Worm (Caenorhabditis elegans) whole organism, young adult: Measurements from ENCODE around the gene lgc-48.

Experiments used
- B0019.2 ChIP-seq: fragments of 200-800 bp; sonication (Bioruptor generic); conservative IDR thresholded peaks from 2 replicates; pipeline ENCODE4 v1.3.6; 2022; ENCODE audit warnings: missing genetic modification reagents, missing genetic modification characterization, missing compliant biosample characterization
- B0035.1 ChIP-seq: sonication (generic microtip); optimal IDR thresholded peaks from 2 replicates; lab custom pipeline; 2016; ENCODE audit warnings: missing genetic modification characterization, mild to moderate bottlenecking, missing compliant biosample characterization, missing genotype, missing genetic modification reagents
- C06A6.2 ChIP-seq: fragments of 200-800 bp; sonication (Bioruptor generic); conservative IDR thresholded peaks from 2 replicates; pipeline ENCODE4 v1.3.6; 2022; ENCODE audit warnings: missing genetic modification characterization, missing compliant biosample characterization
- C17E4.6 ChIP-seq: fragments of 200-800 bp; sonication (Bioruptor generic); IDR thresholded peaks from 2 replicates; pipeline ENCODE4 v1.3.6; 2022; ENCODE audit warnings: missing genetic modification reagents, missing genetic modification characterization, missing compliant biosample characterization
- F10E7.11 ChIP-seq: sonication (generic microtip); optimal IDR thresholded peaks from 2 replicates; lab custom pipeline; 2017; ENCODE audit warnings: mild to moderate bottlenecking, missing genetic modification characterization, moderate library complexity, missing compliant biosample characterization
- F22D6.2 ChIP-seq: sonication (generic microtip); optimal IDR thresholded peaks from 2 replicates; lab custom pipeline; 2016; ENCODE audit warnings: mild to moderate bottlenecking, missing genetic modification characterization, missing compliant biosample characterization
- F33H1.4 ChIP-seq: fragments of 200-800 bp; sonication (Bioruptor generic); IDR thresholded peaks from 2 replicates; pipeline ENCODE4 v1.3.6; 2022; ENCODE audit warnings: missing genetic modification reagents, missing genetic modification characterization, missing compliant biosample characterization
- F37B4.10 ChIP-seq: fragments of 200-800 bp; sonication (Bioruptor generic); IDR thresholded peaks from 2 replicates; pipeline ENCODE4 v1.3.6; 2022; ENCODE audit warnings: missing genetic modification characterization, missing compliant biosample characterization
- F57C9.4 ChIP-seq: sonication (generic microtip); optimal IDR thresholded peaks from 2 replicates; lab custom pipeline; 2017; ENCODE audit warnings: mild to moderate bottlenecking, missing genetic modification characterization, missing compliant biosample characterization
- K12H6.12 ChIP-seq: fragments of 200-800 bp; sonication (Bioruptor generic); optimal IDR thresholded peaks from 2 replicates; lab custom pipeline; 2018; ENCODE audit warnings: mild to moderate bottlenecking, missing genetic modification characterization, missing compliant biosample characterization
- Y53F4B.3 ChIP-seq: fragments of 200-800 bp; sonication (Bioruptor generic); IDR thresholded peaks from 2 replicates; pipeline ENCODE4 v1.3.6; 2022; ENCODE audit warnings: missing genetic modification reagents, missing genetic modification characterization, missing compliant biosample characterization
- aptf-3 ChIP-seq: fragments of 200-800 bp; sonication (Bioruptor generic); IDR thresholded peaks from 2 replicates; pipeline ENCODE4 v1.3.6; 2022; ENCODE audit warnings: missing genetic modification characterization, missing compliant biosample characterization
- bed-1 ChIP-seq: fragments of 200-800 bp; sonication (Bioruptor generic); IDR thresholded peaks from 2 replicates; pipeline ENCODE4 v1.3.6; 2022; ENCODE audit warnings: missing genetic modification reagents, missing genetic modification characterization, missing compliant biosample characterization
- ceh-100 ChIP-seq: fragments of 200-800 bp; sonication (Bioruptor generic); IDR thresholded peaks from 2 replicates; pipeline ENCODE4 v1.3.6; 2022; ENCODE audit warnings: missing genetic modification reagents, missing genetic modification characterization, missing compliant biosample characterization
- ceh-40 ChIP-seq: fragments of 200-800 bp; sonication (Bioruptor generic); IDR thresholded peaks from 2 replicates; pipeline ENCODE4 v1.3.6; 2022; ENCODE audit warnings: missing genetic modification characterization, missing compliant biosample characterization
- ceh-58 ChIP-seq: fragments of 200-800 bp; sonication (Bioruptor generic); IDR thresholded peaks from 2 replicates; pipeline ENCODE4 v1.3.6; 2022; ENCODE audit warnings: missing genetic modification characterization, missing compliant biosample characterization
- ceh-79 ChIP-seq: sonication (generic microtip); optimal IDR thresholded peaks from 2 replicates; lab custom pipeline; 2017; ENCODE audit warnings: mild to moderate bottlenecking, missing genetic modification characterization, missing compliant biosample characterization
- ceh-91 ChIP-seq: fragments of 200-800 bp; sonication (Bioruptor generic); IDR thresholded peaks from 2 replicates; pipeline ENCODE4 v1.3.6; 2022; ENCODE audit warnings: missing genetic modification reagents, missing genetic modification characterization, missing compliant biosample characterization
- dpl-1 ChIP-seq: fragments of 150-350 bp; optimal IDR thresholded peaks from 2 replicates; lab custom pipeline; 2014; ENCODE audit warnings: missing biosample characterization, missing genetic modification reagents, missing genetic modification characterization
- efl-1 ChIP-seq: fragments of 150-350 bp; optimal IDR thresholded peaks from 2 replicates; lab custom pipeline; 2014; ENCODE audit warnings: missing biosample characterization, missing genetic modification reagents, missing genetic modification characterization
- egl-44 ChIP-seq: fragments of 200-800 bp; sonication (Bioruptor generic); IDR thresholded peaks from 2 replicates; pipeline ENCODE4 v1.3.6; 2022; ENCODE audit warnings: missing genetic modification reagents, missing genetic modification characterization, missing compliant biosample characterization
- ekl-4 ChIP-seq: fragments of 200-800 bp; sonication (Bioruptor generic); IDR thresholded peaks from 2 replicates; pipeline ENCODE4 v1.3.6; 2022; ENCODE audit warnings: missing genetic modification reagents, missing genetic modification characterization, missing compliant biosample characterization
- ets-4 ChIP-seq: fragments of 200-800 bp; sonication (Bioruptor generic); optimal IDR thresholded peaks from 2 replicates; lab custom pipeline; 2018; ENCODE audit warnings: mild to moderate bottlenecking, missing genetic modification characterization, missing compliant biosample characterization
- gei-17 ChIP-seq: fragments of 200-800 bp; sonication (Bioruptor generic); optimal IDR thresholded peaks from 2 replicates; lab custom pipeline; 2018; ENCODE audit warnings: mild to moderate bottlenecking, missing genetic modification characterization, missing compliant biosample characterization
- him-1 ChIP-seq: sonication (generic microtip); optimal IDR thresholded peaks from 2 replicates; lab custom pipeline; 2016; ENCODE audit warnings: missing genotype, missing genetic modification reagents, missing genetic modification characterization, missing compliant biosample characterization
- hmg-1.2 ChIP-seq: fragments of 200-800 bp; sonication (Bioruptor generic); IDR thresholded peaks from 2 replicates; pipeline ENCODE4 v1.3.6; 2022; ENCODE audit warnings: missing genetic modification reagents, missing genetic modification characterization, missing compliant biosample characterization
- lag-1 ChIP-seq: fragments of 200-800 bp; sonication (Bioruptor generic); IDR thresholded peaks from 2 replicates; pipeline ENCODE4 v1.3.6; 2022; ENCODE audit warnings: missing genetic modification reagents, missing genetic modification characterization, missing compliant biosample characterization
- let-607 ChIP-seq, 2 experiments: fragments of 200-800 bp in 1 of 2; sonication (Bioruptor generic) in 1 of 2; sonication (generic microtip) in 1 of 2; optimal IDR thresholded peaks; 2 replicates each; lab custom pipeline; 2016 to 2018; ENCODE audit warnings: mild to moderate bottlenecking in 2 of 2, missing compliant biosample characterization in 2 of 2, missing genetic modification characterization in 2 of 2, moderate library complexity in 2 of 2, missing genotype in 1 of 2
- lin-26 ChIP-seq: fragments of 200-800 bp; sonication (Bioruptor generic); IDR thresholded peaks from 2 replicates; pipeline ENCODE4 v1.3.6; 2022; ENCODE audit warnings: missing genetic modification reagents, missing genetic modification characterization, missing compliant biosample characterization
- lsy-27 ChIP-seq: sonication (generic microtip); optimal IDR thresholded peaks from 2 replicates; lab custom pipeline; 2017; ENCODE audit warnings: missing genetic modification characterization, mild to moderate bottlenecking, missing compliant biosample characterization, antibody characterized with exemption, missing genotype, borderline replicate concordance; ENCODE audit not compliant: insufficient read depth
- madf-3 ChIP-seq: fragments of 200-800 bp; sonication (Bioruptor generic); IDR thresholded peaks from 2 replicates; pipeline ENCODE4 v1.3.6; 2022; ENCODE audit warnings: missing genetic modification reagents, missing genetic modification characterization, missing compliant biosample characterization
- madf-8 ChIP-seq: fragments of 200-800 bp; sonication (Bioruptor generic); conservative IDR thresholded peaks from 2 replicates; pipeline ENCODE4 v1.3.6; 2022; ENCODE audit warnings: missing genetic modification reagents, missing genetic modification characterization, missing compliant biosample characterization
- mel-28 ChIP-seq: sonication (generic microtip); optimal IDR thresholded peaks from 2 replicates; lab custom pipeline; 2016; ENCODE audit warnings: borderline replicate concordance, mild to moderate bottlenecking, missing genetic modification characterization, missing compliant biosample characterization
- nfya-2 ChIP-seq: fragments of 200-800 bp; sonication (Bioruptor generic); IDR thresholded peaks from 2 replicates; pipeline ENCODE4 v1.3.6; 2022; ENCODE audit warnings: missing genetic modification reagents, missing genetic modification characterization, missing compliant biosample characterization
- nfyb-1 ChIP-seq: fragments of 200-800 bp; sonication (Bioruptor generic); IDR thresholded peaks from 2 replicates; pipeline ENCODE4 v1.3.6; 2022; ENCODE audit warnings: missing genetic modification reagents, missing genetic modification characterization, missing compliant biosample characterization
- nhr-120 ChIP-seq: fragments of 200-800 bp; sonication (Bioruptor generic); IDR thresholded peaks from 2 replicates; pipeline ENCODE4 v1.3.6; 2022; ENCODE audit warnings: missing genetic modification characterization, missing compliant biosample characterization
- nhr-179 ChIP-seq: sonication (generic microtip); optimal IDR thresholded peaks from 2 replicates; lab custom pipeline; 2016; ENCODE audit warnings: mild to moderate bottlenecking, missing genetic modification characterization, missing compliant biosample characterization
- rcor-1 ChIP-seq: fragments of 200-800 bp; sonication (Bioruptor generic); IDR thresholded peaks from 2 replicates; pipeline ENCODE4 v1.3.6; 2022; ENCODE audit warnings: missing genetic modification reagents, missing genetic modification characterization, missing compliant biosample characterization
- snpc-4 ChIP-seq, 5 experiments: fragments of 150-350 bp in 1 of 5; sonication (generic microtip) in 4 of 5; optimal IDR thresholded peaks; 2 replicates each; lab custom pipeline; 2014 to 2018; ENCODE audit warnings: missing genetic modification characterization in 5 of 5, missing biosample characterization in 3 of 5, antibody characterized with exemption in 2 of 5, mild to moderate bottlenecking in 2 of 5, missing compliant biosample characterization in 2 of 5, missing genotype in 2 of 5, moderate library complexity in 2 of 5, missing genetic modification reagents in 1 of 5
- somi-1 ChIP-seq: fragments of 200-800 bp; sonication (Bioruptor generic); optimal IDR thresholded peaks from 2 replicates; lab custom pipeline; 2018; ENCODE audit warnings: mild to moderate bottlenecking, missing genetic modification characterization, missing compliant biosample characterization
- tbp1 ChIP-seq: fragments of 200-800 bp; sonication (Bioruptor generic); optimal IDR thresholded peaks from 2 replicates; lab custom pipeline; 2018; ENCODE audit warnings: mild to moderate bottlenecking, missing genetic modification characterization, missing compliant biosample characterization
- tlf-1 ChIP-seq: fragments of 200-800 bp; sonication (Bioruptor generic); optimal IDR thresholded peaks from 2 replicates; lab custom pipeline; 2018; ENCODE audit warnings: mild to moderate bottlenecking, missing genetic modification characterization, missing compliant biosample characterization
- unc-62 ChIP-seq: fragments of 150-350 bp; optimal IDR thresholded peaks from 2 replicates; lab custom pipeline; 2014; ENCODE audit warnings: missing biosample characterization, missing genetic modification reagents, missing genetic modification characterization
- zim-3 ChIP-seq: sonication (generic microtip); optimal IDR thresholded peaks from 2 replicates; lab custom pipeline; 2017; ENCODE audit warnings: mild to moderate bottlenecking, missing genetic modification characterization, moderate library complexity, missing compliant biosample characterization
- ztf-26 ChIP-seq: sonication (generic microtip); optimal IDR thresholded peaks from 2 replicates; lab custom pipeline; 2017; ENCODE audit warnings: missing genetic modification characterization, missing compliant biosample characterization

lgc-48 gene

ce11 chrV:13312210-13312676 lies 27.8 kb upstream of the lgc-48 start, which contains the start of gene nasp-2 (continued):
- TF ChIP-seq F57C9.4 (tag; lab: Kevin White, UChicago) (no peak), aptf-3 (no peak), K12H6.12 (tag; lab: Kevin White, UChicago) (no peak), ceh-91 (GFP tag; lab: Robert Waterston, UW) (peak; percentile 99), ceh-79 (no peak), ceh-100 (GFP tag; lab: Robert Waterston, UW) (peak; percentile 73), lin-26 (GFP tag; lab: Robert Waterston, UW) (peak; percentile 77), F33H1.4 (GFP tag; lab: Robert Waterston, UW) (peak; percentile 99), B0019.2 (GFP tag; lab: Robert Waterston, UW) (peak; percentile 95)

- no peak for TF ChIP-seq lin-26 (GFP tag; lab: Robert Waterston, UW)
- TF ChIP-seq egl-44 (GFP tag; lab: Robert Waterston, UW), result no peak
- no peak for TF ChIP-seq C06A6.2 (GFP tag; lab: Robert Waterston, UW)
- no peak for TF ChIP-seq lag-1 (GFP tag; lab: Robert Waterston, UW)
- TF ChIP-seq K12H6.12 (tag; lab: Kevin White, UChicago), result peak; percentile 44
- TF ChIP-seq gei-17 (GFP tag; lab: Kevin White, UChicago), result no peak
- TF ChIP-seq F37B4.10 (GFP tag; lab: Robert Waterston, UW), result no peak
- no peak for TF ChIP-seq ekl-4
- peak; percentile 40 for TF ChIP-seq dpl-1 (GFP tag; lab: Kevin White, UChicago)
- TF ChIP-seq madf-8, result peak; percentile 27; the same call in 1 of the 2 replicates
- TF ChIP-seq somi-1 (GFP tag; lab: Kevin White, UChicago), result no peak
- no peak for TF ChIP-seq ztf-26 (tag; lab: Kevin White, UChicago)
- no peak for TF ChIP-seq nfya-2 (GFP tag; lab: Robert Waterston, UW)
- TF ChIP-seq ceh-40 (GFP tag; lab: Robert Waterston, UW), result no peak
- no peak for TF ChIP-seq unc-62 (GFP tag; lab: Kevin White, UChicago)
- TF ChIP-seq let-607 (tag; optimal IDR thresholded peaks at IDR 0.05; lab: Kevin White, UChicago), result no peak
- TF ChIP-seq efl-1 (GFP tag; lab: Kevin White, UChicago), result peak; percentile 11
- peak; percentile 64 for TF ChIP-seq F33H1.4 (GFP tag; lab: Robert Waterston, UW)
- no peak for TF ChIP-seq ets-4 (GFP tag; lab: Kevin White, UChicago)
- TF ChIP-seq lsy-27 (tag; lab: Kevin White, UChicago), result no peak
- no peak for TF ChIP-seq F22D6.2 (tag; lab: Kevin White, UChicago)
- no peak for TF ChIP-seq nfyb-1
- TF ChIP-seq nhr-120, result no peak
- no peak for TF ChIP-seq tbp1
- 0 out of 2 replicates have a peak, but pooled peaks have one; percentile 35 for TF ChIP-seq hmg-1.2 (GFP tag; lab: Robert Waterston, UW)
- TF ChIP-seq B0019.2 (GFP tag; lab: Robert Waterston, UW), result no peak
- no peak for TF ChIP-seq zim-3
- no peak for TF ChIP-seq nhr-179 (tag; lab: Kevin White, UChicago)
- TF ChIP-seq B0035.1, result no peak
- TF ChIP-seq mel-28 (tag; lab: Kevin White, UChicago), result no peak
- TF ChIP-seq ceh-58 (GFP tag; lab: Robert Waterston, UW), result no peak
- TF ChIP-seq Y53F4B.3, result no peak
- TF ChIP-seq F10E7.11 (tag; lab: Kevin White, UChicago), result no peak
- TF ChIP-seq snpc-4 (GFP tag; optimal IDR thresholded peaks at IDR 0.05; lab: Kevin White, UChicago), result no peak
- peak in 2 of 4 experiments; percentile 31 to 45 for TF ChIP-seq snpc-4 (tag; optimal IDR thresholded peaks at IDR 0.05; lab: Kevin White, UChicago)
- no peak for TF ChIP-seq him-1
- TF ChIP-seq C17E4.6, result no peak
- TF ChIP-seq tlf-1, result no peak
- 0 out of 2 replicates have a peak, but pooled peaks have one; percentile 33 for TF ChIP-seq madf-3
- no peak for TF ChIP-seq rcor-1 (GFP tag; lab: Robert Waterston, UW)
- TF ChIP-seq bed-1, result no peak
- no peak for TF ChIP-seq F57C9.4 (tag; lab: Kevin White, UChicago)
Measured at ce11 chrV:13313045-13313623, 26.9 kb upstream of the lgc-48 start, which contains the start of gene C50B6.3. Gene C50B6.3 (plus strand): TSS chrV:13313573.
